Fruit fly (Drosophila melanogaster) whole organism, embryonic: ENCODE results near the gene CG31650.

Experiments
- Bdp1 ChIP-seq: fragments of 200-800 bp; sonication (Bioruptor generic); optimal IDR thresholded peaks from 3 replicates; lab custom pipeline; 2016; ENCODE audit warnings: missing biosample characterization, missing genetic modification characterization
- CG10959 ChIP-seq: fragments of 200-800 bp; sonication (Bioruptor generic); IDR thresholded peaks from 2 replicates; pipeline ENCODE4 v1.3.6; 2022; ENCODE audit warnings: missing biosample characterization, missing genetic modification characterization
- CG12391 ChIP-seq: fragments of 200-800 bp; sonication (Bioruptor generic); optimal IDR thresholded peaks from 3 replicates; lab custom pipeline; 2018; ENCODE audit warnings: missing biosample characterization, mild to moderate bottlenecking, missing genetic modification characterization, moderate library complexity
- CG12942 ChIP-seq: fragments of 200-800 bp; sonication (Bioruptor generic); optimal IDR thresholded peaks from 3 replicates; lab custom pipeline; 2016; ENCODE audit warnings: missing biosample characterization, missing genetic modification characterization
- CG13775 ChIP-seq: fragments of 200-800 bp; sonication (Bioruptor generic); optimal IDR thresholded peaks from 3 replicates; lab custom pipeline; 2017; ENCODE audit warnings: missing biosample characterization, mild to moderate bottlenecking, missing genetic modification characterization
- CG14667 ChIP-seq: fragments of 200-800 bp; sonication (Bioruptor generic); IDR thresholded peaks from 2 replicates; pipeline ENCODE4 v1.3.6; 2022; ENCODE audit warnings: missing biosample characterization, missing genetic modification characterization
- CG14965 ChIP-seq: fragments of 200-800 bp; sonication (Bioruptor generic); optimal IDR thresholded peaks from 2 replicates; lab custom pipeline; 2016; ENCODE audit warnings: missing biosample characterization, missing genetic modification characterization, borderline replicate concordance
- CG16779 ChIP-seq: fragments of 200-800 bp; sonication (Bioruptor generic); IDR thresholded peaks from 2 replicates; pipeline ENCODE4 v1.3.6; 2022; ENCODE audit warnings: missing biosample characterization, missing genetic modification characterization
- CG17912 ChIP-seq: fragments of 200-800 bp; sonication (Bioruptor generic); optimal IDR thresholded peaks from 2 replicates; lab custom pipeline; 2018; ENCODE audit warnings: missing biosample characterization, mild to moderate bottlenecking, missing genetic modification characterization
- CG30020 ChIP-seq: fragments of 200-800 bp; optimal IDR thresholded peaks from 2 replicates; lab custom pipeline; 2019; ENCODE audit warnings: missing biosample characterization, mild to moderate bottlenecking, missing genetic modification characterization, moderate library complexity
- CG3065 ChIP-seq: fragments of 200-800 bp; sonication (Bioruptor generic); optimal IDR thresholded peaks from 2 replicates; lab custom pipeline; 2016; ENCODE audit warnings: missing biosample characterization, missing genetic modification characterization
- CG31365 ChIP-seq: fragments of 200-800 bp; sonication (Bioruptor generic); optimal IDR thresholded peaks from 2 replicates; lab custom pipeline; 2018; ENCODE audit warnings: missing biosample characterization, mild to moderate bottlenecking, missing genetic modification characterization
- CG32772 ChIP-seq: fragments of 200-800 bp; sonication (Bioruptor generic); IDR thresholded peaks from 2 replicates; pipeline ENCODE4 v1.3.6; 2022; ENCODE audit warnings: missing biosample characterization, missing genetic modification characterization
- CG3995 ChIP-seq: fragments of 200-800 bp; sonication (Bioruptor generic); optimal IDR thresholded peaks from 3 replicates; lab custom pipeline; 2016; ENCODE audit warnings: missing biosample characterization, missing genetic modification characterization
- CG4360 ChIP-seq: fragments of 200-800 bp; sonication (Bioruptor generic); IDR thresholded peaks from 2 replicates; pipeline ENCODE4 v1.3.6; 2022; ENCODE audit warnings: missing biosample characterization, missing genetic modification characterization
- CG4424 ChIP-seq: fragments of 200-800 bp; sonication (Bioruptor generic); optimal IDR thresholded peaks from 3 replicates; lab custom pipeline; 2016; ENCODE audit warnings: missing biosample characterization, missing genetic modification characterization
- CG4707 ChIP-seq: fragments of 200-800 bp; sonication (Bioruptor generic); optimal IDR thresholded peaks from 2 replicates; lab custom pipeline; 2018; ENCODE audit warnings: missing biosample characterization, mild to moderate bottlenecking, missing genetic modification characterization, moderate library complexity
- CG4730 ChIP-seq: fragments of 200-800 bp; sonication (Bioruptor generic); IDR thresholded peaks from 2 replicates; pipeline ENCODE4 v1.3.6; 2022; ENCODE audit warnings: missing biosample characterization, missing genetic modification characterization
- CG6272 ChIP-seq: fragments of 200-800 bp; sonication (Bioruptor generic); IDR thresholded peaks from 2 replicates; pipeline ENCODE4 v1.3.6; 2022; ENCODE audit warnings: missing biosample characterization, missing genetic modification characterization
- CG6765 ChIP-seq: fragments of 200-800 bp; sonication (Bioruptor generic); optimal IDR thresholded peaks from 3 replicates; lab custom pipeline; 2017; ENCODE audit warnings: missing biosample characterization, mild to moderate bottlenecking, missing genetic modification characterization
- CG7357 ChIP-seq: fragments of 200-800 bp; sonication (Bioruptor generic); IDR thresholded peaks from 3 replicates; pipeline ENCODE4 v1.3.6; 2022; ENCODE audit warnings: missing biosample characterization, missing genetic modification characterization
- CG7786 ChIP-seq: fragments of 200-800 bp; sonication (Bioruptor generic); optimal IDR thresholded peaks from 2 replicates; lab custom pipeline; 2016; ENCODE audit warnings: missing biosample characterization, missing genetic modification characterization
- CG9609 ChIP-seq: fragments of 200-800 bp; sonication (Bioruptor generic); optimal IDR thresholded peaks from 3 replicates; lab custom pipeline; 2016; ENCODE audit warnings: missing biosample characterization, missing genetic modification characterization
- D19B ChIP-seq: fragments of 200-800 bp; sonication (Bioruptor generic); optimal IDR thresholded peaks from 2 replicates; lab custom pipeline; 2017; ENCODE audit warnings: missing biosample characterization, mild to moderate bottlenecking, missing genetic modification characterization
- Dll ChIP-seq: fragments of 200-800 bp; sonication (Bioruptor generic); IDR thresholded peaks from 4 replicates; pipeline ENCODE4 v1.3.6; 2022; ENCODE audit warnings: missing biosample characterization, missing genetic modification characterization; ENCODE audit not compliant: partially characterized antibody
- E2f2 ChIP-seq: fragments of 200-800 bp; sonication (Bioruptor generic); IDR thresholded peaks from 2 replicates; pipeline ENCODE4 v1.3.6; 2022; ENCODE audit warnings: missing biosample characterization, missing genetic modification characterization
- H15 ChIP-seq: fragments of 200-800 bp; sonication (Bioruptor generic); IDR thresholded peaks from 3 replicates; pipeline ENCODE4 v1.3.6; 2022; ENCODE audit warnings: missing biosample characterization, missing genetic modification characterization
- Hmx ChIP-seq: fragments of 200-800 bp; sonication (Bioruptor generic); optimal IDR thresholded peaks from 2 replicates; lab custom pipeline; 2016; ENCODE audit warnings: missing biosample characterization, missing genetic modification characterization
- Hr39 ChIP-seq: fragments of >200 bp; optimal IDR thresholded peaks from 2 replicates; lab custom pipeline; 2017
- Lhr ChIP-seq: fragments of 200-800 bp; sonication (Bioruptor generic); optimal IDR thresholded peaks from 3 replicates; lab custom pipeline; 2017; ENCODE audit warnings: mild to moderate bottlenecking, missing biosample characterization, missing genetic modification reagents, missing genetic modification characterization
- Rx ChIP-seq: fragments of 200-800 bp; sonication (Bioruptor generic); IDR thresholded peaks from 2 replicates; pipeline ENCODE4 v1.3.6; 2022; ENCODE audit warnings: missing biosample characterization, missing genetic modification characterization
- Sox102F ChIP-seq: fragments of 200-800 bp; sonication (Bioruptor generic); optimal IDR thresholded peaks from 2 replicates; lab custom pipeline; 2018; ENCODE audit warnings: missing biosample characterization, mild to moderate bottlenecking, missing genetic modification characterization, moderate library complexity
- az2 ChIP-seq: fragments of 200-800 bp; sonication (Bioruptor generic); optimal IDR thresholded peaks from 3 replicates; lab custom pipeline; 2016; ENCODE audit warnings: missing biosample characterization, missing genetic modification characterization
- bbx ChIP-seq: fragments of 200-800 bp; sonication (Bioruptor generic); IDR thresholded peaks from 2 replicates; pipeline ENCODE4 v1.3.6; 2022; ENCODE audit warnings: missing biosample characterization, missing genetic modification characterization; ENCODE audit not compliant: partially characterized antibody
- croc ChIP-seq: fragments of 200-800 bp; sonication (Bioruptor generic); conservative IDR thresholded peaks from 3 replicates; pipeline ENCODE4 v1.3.6; 2022; ENCODE audit warnings: missing biosample characterization, missing genetic modification characterization
- cwo ChIP-seq: fragments of 200-800 bp; sonication (Bioruptor generic); optimal IDR thresholded peaks from 3 replicates; lab custom pipeline; 2017; ENCODE audit warnings: missing biosample characterization, missing genetic modification characterization, mild to moderate bottlenecking, moderate library complexity, missing genetic modification reagents
- fru ChIP-seq: fragments of >200 bp; optimal IDR thresholded peaks from 2 replicates; lab custom pipeline; 2017
- gt ChIP-seq: fragments of 200-800 bp; sonication (Bioruptor generic); IDR thresholded peaks from 2 replicates; pipeline ENCODE4 v1.3.6; 2022; ENCODE audit warnings: missing biosample characterization, missing genetic modification characterization
- insv ChIP-seq, 2 experiments: fragments of 200-800 bp; sonication (Bioruptor generic); optimal IDR thresholded peaks; 3 replicates each; lab custom pipeline; 2016 to 2018; ENCODE audit warnings: missing biosample characterization in 2 of 2, missing genetic modification characterization in 2 of 2
- lola ChIP-seq, 3 experiments: fragments of >200 bp in 2 of 3; fragments of 200-800 bp in 1 of 3; sonication (Bioruptor generic) in 1 of 3; optimal IDR thresholded peaks; 2 replicates each; lab custom pipeline; 2017 to 2019; ENCODE audit warnings: missing biosample characterization in 3 of 3, missing genetic modification characterization in 3 of 3, mild to moderate bottlenecking in 1 of 3, moderate library complexity in 1 of 3
- maf-S ChIP-seq: fragments of 200-800 bp; sonication (Bioruptor generic); optimal IDR thresholded peaks from 2 replicates; lab custom pipeline; 2016; ENCODE audit warnings: missing biosample characterization, missing genetic modification characterization
- mam ChIP-seq: fragments of 200-800 bp; sonication (Bioruptor generic); optimal IDR thresholded peaks from 3 replicates; lab custom pipeline; 2016; ENCODE audit warnings: missing biosample characterization, missing genetic modification characterization
- mld ChIP-seq: fragments of 200-800 bp; sonication (Bioruptor generic); IDR thresholded peaks from 3 replicates; pipeline ENCODE4 v1.3.6; 2022; ENCODE audit warnings: missing biosample characterization, missing genetic modification characterization; ENCODE audit not compliant: partially characterized antibody
- prd ChIP-seq, 3 experiments: fragments of >200 bp in 2 of 3; fragments of 200-800 bp in 1 of 3; sonication (Bioruptor generic) in 1 of 3; optimal IDR thresholded peaks in 2 of 3; IDR thresholded peaks in 1 of 3; 2 replicates in 2 of 3; 3 replicates in 1 of 3; pipeline versions ENCODE4 v1.3.6 to Lab custom; 2017 to 2022; ENCODE audit warnings: missing biosample characterization in 1 of 3, missing genetic modification characterization in 1 of 3
- psq ChIP-seq: fragments of 200-800 bp; sonication (Bioruptor generic); optimal IDR thresholded peaks from 2 replicates; lab custom pipeline; 2017; ENCODE audit warnings: missing biosample characterization, missing genetic modification characterization
- seq ChIP-seq: fragments of 200-800 bp; sonication (Bioruptor generic); IDR thresholded peaks from 2 replicates; pipeline ENCODE4 v1.3.6; 2022; ENCODE audit warnings: missing biosample characterization, missing genetic modification characterization
- slbo ChIP-seq: fragments of 200-800 bp; sonication (Bioruptor generic); IDR thresholded peaks from 2 replicates; pipeline ENCODE4 v1.3.6; 2022; ENCODE audit warnings: missing biosample characterization, missing genetic modification characterization
- stwl ChIP-seq: fragments of 200-800 bp; sonication (Bioruptor generic); optimal IDR thresholded peaks from 3 replicates; lab custom pipeline; 2018; ENCODE audit warnings: missing biosample characterization, mild to moderate bottlenecking, missing genetic modification characterization, moderate library complexity
- wek ChIP-seq: fragments of 200-800 bp; sonication (Bioruptor generic); optimal IDR thresholded peaks from 3 replicates; lab custom pipeline; 2018; ENCODE audit warnings: missing biosample characterization, mild to moderate bottlenecking, missing genetic modification characterization, moderate library complexity

The CG31650 gene

DNA sequence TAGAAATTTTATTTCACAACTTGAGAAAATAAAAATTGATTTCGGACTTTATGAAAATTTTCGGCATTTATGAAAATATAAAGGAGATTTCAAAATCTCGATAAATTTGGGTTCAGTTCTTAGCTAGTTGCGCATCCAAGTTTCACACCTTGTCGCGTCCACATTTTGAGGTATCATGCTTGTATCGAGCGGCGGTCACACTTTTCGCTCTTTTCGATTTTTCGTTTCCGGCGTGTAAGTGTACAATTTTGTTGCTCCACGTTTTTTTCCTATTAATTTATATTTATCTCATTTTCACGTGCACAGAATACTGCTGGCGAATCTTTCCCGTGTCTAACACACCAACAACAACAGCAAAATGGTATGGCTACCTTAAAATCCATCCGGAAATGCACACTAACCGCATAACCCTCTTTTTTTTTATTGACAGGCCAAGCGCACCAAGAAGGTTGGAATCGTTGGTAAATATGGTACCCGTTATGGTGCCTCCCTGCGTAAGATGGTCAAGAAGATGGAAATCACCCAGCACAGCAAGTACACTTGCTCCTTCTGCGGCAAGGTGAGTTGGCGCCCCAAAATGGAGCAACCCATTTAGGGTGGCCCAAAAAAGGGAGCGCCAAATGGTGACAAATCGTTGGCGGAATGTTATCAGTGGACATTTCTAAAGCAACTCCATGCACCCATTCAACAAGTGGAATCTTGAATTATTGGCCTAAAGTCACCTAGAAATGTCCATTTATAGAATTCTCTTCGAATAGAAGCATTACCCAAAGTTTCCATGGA, 26.5 kb upstream of the CG31650 start, which contains the start of gene RpL37A (continued):
- TF ChIP-seq E2f2 (peak; percentile 78), CG14667 (GFP tag; lab: Robert Waterston, UW) (no peak), Sox102F (GFP tag; lab: Kevin White, UChicago) (no peak), fru (no peak), CG6272 (GFP tag; lab: Robert Waterston, UW) (no peak), CG14965 (GFP tag; lab: Kevin White, UChicago) (peak; percentile 68), Hr39 (lab: Kevin White, UChicago) (no peak), CG30020 (tag; lab: Kevin White, UChicago) (peak; percentile 53), CG7786 (peak; percentile 35), Dll (GFP tag; lab: Robert Waterston, UW) (no peak), psq (GFP tag; lab: Kevin White, UChicago) (peak; percentile 30), seq (peak; percentile 80), croc (no peak), CG3065 (GFP tag; lab: Kevin White, UChicago) (no peak), wek (GFP tag; lab: Kevin White, UChicago) (peak; percentile 79), CG13775 (peak; percentile 90), CG3995 (peak; percentile 64), CG7357 (no peak), CG4730 (no peak), CG9609 (peak; percentile 47), cwo (GFP tag; lab: Kevin White, UChicago) (peak; percentile 54), stwl (tag; lab: Kevin White, UChicago) (peak; percentile 79), CG16779 (GFP tag; lab: Robert Waterston, UW) (no peak), gt (peak; percentile 34; the same call in 1 of the 2 replicates), CG4424 (GFP tag; lab: Kevin White, UChicago) (peak; percentile 76), D19B (GFP tag; lab: Kevin White, UChicago) (peak; percentile 64), CG17912 (GFP tag; lab: Kevin White, UChicago) (peak; percentile 90), bbx (GFP tag; lab: Robert Waterston, UW) (peak; percentile 61; the same call in 1 of the 2 replicates), Bdp1 (GFP tag; lab: Kevin White, UChicago) (peak; percentile 62), Lhr (GFP tag; lab: Kevin White, UChicago) (peak; percentile 92), CG32772 (GFP tag; lab: Robert Waterston, UW) (no peak; the same call in 1 of the 2 replicates), Hmx (GFP tag; lab: Kevin White, UChicago) (peak; percentile 13), CG4360 (no peak), insv (GFP tag; optimal IDR thresholded peaks at IDR 0.05; lab: Kevin White, UChicago) (peak in 1 of 2 experiments; percentile 73), maf-S (GFP tag; lab: Kevin White, UChicago) (peak; percentile 76), CG10959 (GFP tag; lab: Robert Waterston, UW) (no peak), CG6765 (GFP tag; lab: Kevin White, UChicago) (peak; percentile 94), CG31365 (tag; lab: Kevin White, UChicago) (peak; percentile 79), prd (optimal IDR thresholded peaks at IDR 0.05; lab: Kevin White, UChicago) (no peak), prd (GFP tag; IDR thresholded peaks at IDR 0.05; lab: Robert Waterston, UW) (no peak; the same call in 2 of the 3 replicates), CG12942 (GFP tag; lab: Kevin White, UChicago) (peak; percentile 48), CG4707 (peak; percentile 53), lola (GFP tag; optimal IDR thresholded peaks at IDR 0.05; lab: Kevin White, UChicago) (peak in 1 of 3 experiments; percentile 18), mld (GFP tag; lab: Robert Waterston, UW) (no peak), mam (GFP tag; lab: Kevin White, UChicago) (peak; percentile 69), Rx (GFP tag; lab: Robert Waterston, UW) (peak; percentile 78), CG12391 (tag; lab: Kevin White, UChicago) (peak; percentile 63), az2 (GFP tag; lab: Kevin White, UChicago) (peak; percentile 52), slbo (peak; percentile 61), H15 (GFP tag; lab: Robert Waterston, UW) (peak; percentile 56; the same call in 2 of the 3 replicates)
